Fruit fly (Drosophila melanogaster) whole organism, embryonic: ENCODE data around the gene Ndae1.

Experiments used
- Adf1 ChIP-seq: fragments of 200-800 bp; sonication (Bioruptor generic); IDR thresholded peaks from 2 replicates; pipeline ENCODE4 v1.3.6; 2022; ENCODE audit warnings: missing biosample characterization, missing genetic modification characterization
- Aef1 ChIP-seq: fragments of 200-800 bp; sonication (Bioruptor generic); IDR thresholded peaks from 3 replicates; pipeline ENCODE4 v1.3.6; 2022; ENCODE audit warnings: missing biosample characterization, missing genetic modification characterization
- CG10431 ChIP-seq: fragments of 200-800 bp; sonication (Bioruptor generic); optimal IDR thresholded peaks from 3 replicates; lab custom pipeline; 2018; ENCODE audit warnings: missing biosample characterization, mild to moderate bottlenecking, missing genetic modification characterization
- CG11695 ChIP-seq: fragments of 200-800 bp; sonication (Bioruptor generic); IDR thresholded peaks from 3 replicates; pipeline ENCODE4 v1.3.6; 2022; ENCODE audit warnings: missing biosample characterization, missing genetic modification characterization
- CG12219 ChIP-seq: fragments of 200-800 bp; sonication (Bioruptor generic); optimal IDR thresholded peaks from 3 replicates; lab custom pipeline; 2018; ENCODE audit warnings: missing biosample characterization, mild to moderate bottlenecking, missing genetic modification characterization
- CG13624 ChIP-seq: fragments of 200-800 bp; sonication (Bioruptor generic); optimal IDR thresholded peaks from 2 replicates; lab custom pipeline; 2016; ENCODE audit warnings: missing biosample characterization, missing genetic modification characterization
- CG1529 ChIP-seq: fragments of 200-800 bp; sonication (Bioruptor generic); optimal IDR thresholded peaks from 3 replicates; lab custom pipeline; 2018; ENCODE audit warnings: missing biosample characterization, missing genetic modification characterization
- CG16863 ChIP-seq: fragments of 200-800 bp; sonication (Bioruptor generic); optimal IDR thresholded peaks from 3 replicates; lab custom pipeline; 2016; ENCODE audit warnings: missing biosample characterization, missing genetic modification characterization
- CG17328 ChIP-seq: fragments of 200-800 bp; sonication (Bioruptor generic); IDR thresholded peaks from 2 replicates; pipeline ENCODE4 v1.3.6; 2022; ENCODE audit warnings: missing biosample characterization, missing genetic modification characterization
- CG1832 ChIP-seq: fragments of 200-800 bp; sonication (Bioruptor generic); optimal IDR thresholded peaks from 2 replicates; lab custom pipeline; 2017; ENCODE audit warnings: missing biosample characterization, mild to moderate bottlenecking, missing genetic modification characterization, inconsistent platforms
- CG30020 ChIP-seq: fragments of 200-800 bp; optimal IDR thresholded peaks from 2 replicates; lab custom pipeline; 2019; ENCODE audit warnings: missing biosample characterization, mild to moderate bottlenecking, missing genetic modification characterization, moderate library complexity
- CG34224 ChIP-seq: fragments of 200-800 bp; sonication (Bioruptor generic); IDR thresholded peaks from 3 replicates; pipeline ENCODE4 v1.3.6; 2022; ENCODE audit warnings: missing biosample characterization, missing genetic modification characterization; ENCODE audit not compliant: partially characterized antibody
- CG4360 ChIP-seq: fragments of 200-800 bp; sonication (Bioruptor generic); IDR thresholded peaks from 2 replicates; pipeline ENCODE4 v1.3.6; 2022; ENCODE audit warnings: missing biosample characterization, missing genetic modification characterization
- CG6689 ChIP-seq: fragments of 200-800 bp; sonication (Bioruptor generic); IDR thresholded peaks from 2 replicates; pipeline ENCODE4 v1.3.6; 2022; ENCODE audit warnings: missing biosample characterization, missing genetic modification characterization
- CG7357 ChIP-seq: fragments of 200-800 bp; sonication (Bioruptor generic); IDR thresholded peaks from 3 replicates; pipeline ENCODE4 v1.3.6; 2022; ENCODE audit warnings: missing biosample characterization, missing genetic modification characterization
- CG7372 ChIP-seq: fragments of 200-800 bp; sonication (Bioruptor generic); IDR thresholded peaks from 2 replicates; pipeline ENCODE4 v1.3.6; 2022; ENCODE audit warnings: missing biosample characterization, missing genetic modification characterization
- CG8924 ChIP-seq: fragments of 200-800 bp; optimal IDR thresholded peaks from 3 replicates; lab custom pipeline; 2019; ENCODE audit warnings: missing biosample characterization, mild to moderate bottlenecking, missing genetic modification characterization, moderate library complexity
- CG9932 ChIP-seq: fragments of 200-800 bp; sonication (Bioruptor generic); IDR thresholded peaks from 2 replicates; pipeline ENCODE4 v1.3.6; 2022; ENCODE audit warnings: missing biosample characterization, missing genetic modification characterization
- CrebB ChIP-seq: fragments of 200-800 bp; sonication (Bioruptor generic); optimal IDR thresholded peaks from 3 replicates; lab custom pipeline; 2018; ENCODE audit warnings: missing biosample characterization, mild to moderate bottlenecking, missing genetic modification characterization
- Dek ChIP-seq: fragments of 200-800 bp; sonication (Bioruptor generic); optimal IDR thresholded peaks from 3 replicates; lab custom pipeline; 2019; ENCODE audit warnings: missing biosample characterization, mild to moderate bottlenecking, missing genetic modification characterization, moderate library complexity
- Dip2 ChIP-seq: fragments of 200-800 bp; sonication (Bioruptor generic); IDR thresholded peaks from 2 replicates; pipeline ENCODE4 v1.3.6; 2022; ENCODE audit warnings: missing biosample characterization, missing genetic modification characterization
- E2f1 ChIP-seq: fragments of 200-800 bp; sonication (Bioruptor generic); IDR thresholded peaks from 2 replicates; pipeline ENCODE4 v1.3.6; 2022; ENCODE audit warnings: missing biosample characterization, missing genetic modification characterization
- Fer1 ChIP-seq: fragments of 200-800 bp; sonication (Bioruptor generic); optimal IDR thresholded peaks from 2 replicates; lab custom pipeline; 2017; ENCODE audit warnings: missing biosample characterization, mild to moderate bottlenecking, missing genetic modification characterization
- Fer2 ChIP-seq: fragments of 200-800 bp; sonication (Bioruptor generic); optimal IDR thresholded peaks from 2 replicates; lab custom pipeline; 2018; ENCODE audit warnings: missing biosample characterization, mild to moderate bottlenecking, missing genetic modification characterization, moderate library complexity
- HLH4C ChIP-seq: fragments of 200-800 bp; sonication (Bioruptor generic); IDR thresholded peaks from 3 replicates; pipeline ENCODE4 v1.3.6; 2022; ENCODE audit warnings: missing biosample characterization, missing genetic modification characterization; ENCODE audit not compliant: partially characterized antibody
- Hey ChIP-seq: fragments of 200-800 bp; sonication (Bioruptor generic); optimal IDR thresholded peaks from 3 replicates; lab custom pipeline; 2018; ENCODE audit warnings: missing biosample characterization, mild to moderate bottlenecking, missing genetic modification characterization
- Hsf ChIP-seq: fragments of 200-800 bp; sonication (Bioruptor generic); optimal IDR thresholded peaks from 3 replicates; lab custom pipeline; 2016; ENCODE audit warnings: missing biosample characterization, missing genetic modification characterization
- Lim3 ChIP-seq: fragments of 200-800 bp; sonication (Bioruptor generic); IDR thresholded peaks from 2 replicates; pipeline ENCODE4 v1.3.6; 2022; ENCODE audit warnings: missing biosample characterization, missing genetic modification characterization
- MBD-R2 ChIP-seq: fragments of 200-800 bp; sonication (Bioruptor generic); IDR thresholded peaks from 2 replicates; pipeline ENCODE4 v1.3.6; 2022; ENCODE audit warnings: missing biosample characterization, missing genetic modification characterization
- Nf-YC ChIP-seq: fragments of 200-800 bp; optimal IDR thresholded peaks from 3 replicates; lab custom pipeline; 2019; ENCODE audit warnings: missing biosample characterization, mild to moderate bottlenecking, missing genetic modification characterization, moderate library complexity
- Sry-δ ChIP-seq: fragments of 200-800 bp; sonication (Bioruptor generic); optimal IDR thresholded peaks from 2 replicates; lab custom pipeline; 2016; ENCODE audit warnings: missing biosample characterization, missing genetic modification characterization
- Trl ChIP-seq, 3 experiments: fragments of >200 bp in 2 of 3; fragments of 200-800 bp in 1 of 3; sonication (Bioruptor generic) in 1 of 3; optimal IDR thresholded peaks; 2 replicates in 1 of 3; 3 replicates in 2 of 3; lab custom pipeline; 2016 to 2017; ENCODE audit warnings: missing biosample characterization in 1 of 3, missing genetic modification characterization in 1 of 3
- amos ChIP-seq: fragments of 200-800 bp; sonication (Bioruptor generic); IDR thresholded peaks from 2 replicates; pipeline ENCODE4 v1.3.6; 2022; ENCODE audit warnings: missing biosample characterization, missing genetic modification characterization; ENCODE audit not compliant: partially characterized antibody
- ara ChIP-seq: fragments of 200-800 bp; sonication (Bioruptor generic); IDR thresholded peaks from 2 replicates; pipeline ENCODE4 v1.3.6; 2022; ENCODE audit warnings: missing biosample characterization, missing genetic modification characterization
- bigmax ChIP-seq: fragments of 200-800 bp; sonication (Bioruptor generic); optimal IDR thresholded peaks from 2 replicates; lab custom pipeline; 2018; ENCODE audit warnings: missing biosample characterization, mild to moderate bottlenecking, missing genetic modification characterization
- chn ChIP-seq: fragments of 200-800 bp; sonication (Bioruptor generic); optimal IDR thresholded peaks from 2 replicates; lab custom pipeline; 2016; ENCODE audit warnings: missing biosample characterization, missing genetic modification characterization
- dm ChIP-seq: fragments of 200-800 bp; sonication (Bioruptor generic); optimal IDR thresholded peaks from 3 replicates; lab custom pipeline; 2016; ENCODE audit warnings: missing biosample characterization, missing genetic modification characterization
- en ChIP-seq: fragments of 200-800 bp; sonication (Bioruptor generic); optimal IDR thresholded peaks from 2 replicates; lab custom pipeline; 2016; ENCODE audit warnings: missing biosample characterization, missing genetic modification characterization
- eve ChIP-seq, 2 experiments: fragments of >200 bp; optimal IDR thresholded peaks; 2 replicates each; lab custom pipeline; 2017; ENCODE audit warnings: missing biosample characterization in 2 of 2, missing genetic modification characterization in 2 of 2
- gcm2 ChIP-seq: fragments of 200-800 bp; sonication (Bioruptor generic); optimal IDR thresholded peaks from 2 replicates; lab custom pipeline; 2016; ENCODE audit warnings: missing biosample characterization, missing genetic modification characterization
- gsb-n ChIP-seq: fragments of 200-800 bp; sonication (Bioruptor generic); optimal IDR thresholded peaks from 3 replicates; lab custom pipeline; 2018; ENCODE audit warnings: missing biosample characterization, mild to moderate bottlenecking, missing genetic modification characterization
- h ChIP-seq: fragments of >200 bp; optimal IDR thresholded peaks from 2 replicates; lab custom pipeline; 2017
- jigr1 ChIP-seq: fragments of 200-800 bp; sonication (Bioruptor generic); IDR thresholded peaks from 3 replicates; pipeline ENCODE4 v1.3.6; 2022; ENCODE audit warnings: missing biosample characterization, missing genetic modification characterization
- kay ChIP-seq: fragments of 200-800 bp; sonication (Bioruptor generic); optimal IDR thresholded peaks from 2 replicates; lab custom pipeline; 2016; ENCODE audit warnings: missing biosample characterization, missing genetic modification characterization
- lov ChIP-seq, 2 experiments: fragments of 200-800 bp in 1 of 2; fragments of >200 bp in 1 of 2; sonication (Bioruptor generic) in 1 of 2; IDR thresholded peaks in 1 of 2; optimal IDR thresholded peaks in 1 of 2; 2 replicates in 1 of 2; 3 replicates in 1 of 2; pipeline versions ENCODE4 v1.3.6 to Lab custom; 2017 to 2022; ENCODE audit warnings: missing biosample characterization in 1 of 2, missing genetic modification characterization in 1 of 2
- nerfin-2 ChIP-seq: fragments of 200-800 bp; sonication (Bioruptor generic); IDR thresholded peaks from 2 replicates; pipeline ENCODE4 v1.3.6; 2022; ENCODE audit warnings: missing biosample characterization, missing genetic modification characterization; ENCODE audit not compliant: partially characterized antibody
- pb ChIP-seq: fragments of 200-800 bp; sonication (Bioruptor generic); optimal IDR thresholded peaks from 3 replicates; lab custom pipeline; 2016; ENCODE audit warnings: missing biosample characterization, missing genetic modification characterization
- ro ChIP-seq: fragments of 200-800 bp; sonication (Bioruptor generic); IDR thresholded peaks from 2 replicates; pipeline ENCODE4 v1.3.6; 2022; ENCODE audit warnings: missing biosample characterization, missing genetic modification characterization
- so ChIP-seq: fragments of 200-800 bp; sonication (Bioruptor generic); IDR thresholded peaks from 3 replicates; pipeline ENCODE4 v1.3.6; 2022; ENCODE audit warnings: missing biosample characterization, missing genetic modification characterization
- stc ChIP-seq: fragments of 200-800 bp; sonication (Bioruptor generic); IDR thresholded peaks from 2 replicates; pipeline ENCODE4 v1.3.6; 2022; ENCODE audit warnings: missing biosample characterization, missing genetic modification characterization
- tin ChIP-seq: fragments of 200-800 bp; sonication (Bioruptor generic); optimal IDR thresholded peaks from 3 replicates; lab custom pipeline; 2016; ENCODE audit warnings: missing biosample characterization, missing genetic modification characterization
- tx ChIP-seq: fragments of 200-800 bp; sonication (Bioruptor generic); optimal IDR thresholded peaks from 2 replicates; lab custom pipeline; 2016; ENCODE audit warnings: missing biosample characterization, missing genetic modification characterization
- z ChIP-seq: fragments of 200-800 bp; sonication (Bioruptor generic); IDR thresholded peaks from 3 replicates; pipeline ENCODE4 v1.3.6; 2022; ENCODE audit warnings: missing biosample characterization, missing genetic modification characterization

Gene Ndae1

dm6 chr2L:7204172-7204482 is 45.0 kb downstream of the Ndae1 start, which contains the start of gene CG4502 (continued):
- no peak for TF ChIP-seq E2f1 (GFP tag; lab: Robert Waterston, UW)
- no peak for TF ChIP-seq tx (GFP tag; lab: Kevin White, UChicago)
- no peak for TF ChIP-seq Lim3 (GFP tag; lab: Robert Waterston, UW)
- TF ChIP-seq CG34224, result peak; percentile 100
- TF ChIP-seq Dip2 (GFP tag; lab: Robert Waterston, UW), result no peak
- peak; percentile 98 for TF ChIP-seq Sry-δ (GFP tag; lab: Kevin White, UChicago)
- no peak for TF ChIP-seq CG10431
- TF ChIP-seq CG7357 (GFP tag; lab: Robert Waterston, UW), result no peak
- TF ChIP-seq Aef1, result no peak
- TF ChIP-seq pb (GFP tag; lab: Kevin White, UChicago), result no peak
- TF ChIP-seq nerfin-2, result peak; percentile 99
- no peak for TF ChIP-seq Hey
- TF ChIP-seq Fer2 (tag; lab: Kevin White, UChicago), result no peak
- TF ChIP-seq CG6689 (GFP tag; lab: Robert Waterston, UW), result no peak
- TF ChIP-seq CG11695 (GFP tag; lab: Robert Waterston, UW), result no peak
- TF ChIP-seq CG7372 (GFP tag; lab: Robert Waterston, UW), result no peak
- TF ChIP-seq eve (GFP tag; optimal IDR thresholded peaks at IDR 0.05; lab: Kevin White, UChicago), result no peak
- TF ChIP-seq CG12219 (GFP tag; lab: Kevin White, UChicago), result no peak
- TF ChIP-seq amos (GFP tag; lab: Robert Waterston, UW), result peak; percentile 100
- TF ChIP-seq CG1529 (GFP tag; lab: Kevin White, UChicago), result no peak
- no peak for TF ChIP-seq CG16863 (GFP tag; lab: Kevin White, UChicago)
- peak; percentile 73 for TF ChIP-seq MBD-R2
- TF ChIP-seq ara (GFP tag; lab: Robert Waterston, UW), result no peak; the same call in 1 of the 2 replicates
- TF ChIP-seq Hsf (GFP tag; lab: Kevin White, UChicago), result peak; percentile 21
- no peak for TF ChIP-seq CG4360 (GFP tag; lab: Robert Waterston, UW)
- no peak for TF ChIP-seq dm
- no peak for TF ChIP-seq Trl (optimal IDR thresholded peaks at IDR 0.05; lab: Kevin White, UChicago)
- peak; percentile 36 for TF ChIP-seq Trl (GFP tag; optimal IDR thresholded peaks at IDR 0.05; lab: Kevin White, UChicago)
- no peak for TF ChIP-seq h (lab: Kevin White, UChicago)
- TF ChIP-seq gcm2 (GFP tag; lab: Kevin White, UChicago), result no peak
- no peak for TF ChIP-seq CG17328 (GFP tag; lab: Robert Waterston, UW)
- no peak for TF ChIP-seq bigmax
- TF ChIP-seq tin (GFP tag; lab: Kevin White, UChicago), result peak; percentile 8
- TF ChIP-seq CG13624 (GFP tag; lab: Kevin White, UChicago), result peak; percentile 75
- peak; percentile 31 for TF ChIP-seq CG8924
- TF ChIP-seq gsb-n (tag; lab: Kevin White, UChicago), result no peak
- no peak for TF ChIP-seq kay (GFP tag; lab: Kevin White, UChicago)
- TF ChIP-seq CG9932 (GFP tag; lab: Robert Waterston, UW), result peak; percentile 78
- peak; percentile 99 for TF ChIP-seq HLH4C (GFP tag; lab: Robert Waterston, UW)
- no peak for TF ChIP-seq chn (GFP tag; lab: Kevin White, UChicago)
- no peak for TF ChIP-seq z (GFP tag; lab: Robert Waterston, UW)
- TF ChIP-seq CrebB (tag; lab: Kevin White, UChicago), result peak; percentile 45
- peak; percentile 28 for TF ChIP-seq Nf-YC (tag; lab: Kevin White, UChicago)
- peak; percentile 45; the same call in 1 of the 2 replicates for TF ChIP-seq Adf1 (GFP tag; lab: Robert Waterston, UW)
- TF ChIP-seq CG30020 (tag; lab: Kevin White, UChicago), result no peak
- no peak for TF ChIP-seq en (GFP tag; lab: Kevin White, UChicago)
- no peak for TF ChIP-seq jigr1 (GFP tag; lab: Robert Waterston, UW)
- TF ChIP-seq CG1832 (GFP tag; lab: Kevin White, UChicago), result no peak
- no peak for TF ChIP-seq stc (GFP tag; lab: Robert Waterston, UW)
- TF ChIP-seq Fer1, result peak; percentile 42
- no peak for TF ChIP-seq ro (GFP tag; lab: Robert Waterston, UW)
- no peak for TF ChIP-seq lov (optimal IDR thresholded peaks at IDR 0.05; lab: Kevin White, UChicago)
- TF ChIP-seq lov (GFP tag; IDR thresholded peaks at IDR 0.05; lab: Robert Waterston, UW), result no peak
- TF ChIP-seq Dek (tag; lab: Kevin White, UChicago), result peak; percentile 21
- TF ChIP-seq so, result no peak
